Worm (Caenorhabditis elegans): ENCODE data around the gene nhr-17.

- TF ChIP-seq pha-4 (tag; optimal IDR thresholded peaks at IDR 0.05) (peak; percentile 63), snpc-4 (tag; optimal IDR thresholded peaks at IDR 0.05) (no peak), lin-13 (tag; optimal IDR thresholded peaks at IDR 0.05) (no peak), nhr-237 (tag; optimal IDR thresholded peaks at IDR 0.05) (no peak), sptf-1 (tag; optimal IDR thresholded peaks at IDR 0.05) (no peak), nhr-28 (tag; optimal IDR thresholded peaks at IDR 0.05) (no peak), lsy-2 (tag; optimal IDR thresholded peaks at IDR 0.05) (no peak), unc-62 (GFP tag; optimal IDR thresholded peaks at IDR 0.05) (peak; percentile 8), nhr-12 (tag; optimal IDR thresholded peaks at IDR 0.05) (no peak), nhr-2 (tag; optimal IDR thresholded peaks at IDR 0.05) (no peak), nhr-76 (tag; optimal IDR thresholded peaks at IDR 0.05) (no peak), mep-1 (tag; optimal IDR thresholded peaks at IDR 0.05) (peak; percentile 57), unc-39 (tag; optimal IDR thresholded peaks at IDR 0.05) (no peak)
Observed at ce11 chrX:12635010-12635409, 32.6 kb downstream of the nhr-17 start.

Data from whole organism, mixed stage, embryonic.